Worm (Caenorhabditis elegans) whole organism, early embryonic: ENCODE results near the gene hpo-34.

Source experiments
- B0310.2 ChIP-seq: sonication (generic microtip); optimal IDR thresholded peaks from 2 replicates; lab custom pipeline; 2016; ENCODE audit warnings: mild to moderate bottlenecking, missing genetic modification characterization, missing compliant biosample characterization
- F13C5.2 ChIP-seq: sonication (generic microtip); optimal IDR thresholded peaks from 2 replicates; lab custom pipeline; 2017; ENCODE audit warnings: mild to moderate bottlenecking, missing genetic modification characterization, inconsistent platforms, missing compliant biosample characterization
- ama-1 ChIP-seq: fragments of 150-350 bp; optimal IDR thresholded peaks from 2 replicates; lab custom pipeline; 2014
- ceh-13 ChIP-seq: fragments of 200-800 bp; sonication (Bioruptor generic); optimal IDR thresholded peaks from 2 replicates; lab custom pipeline; 2018; ENCODE audit warnings: mild to moderate bottlenecking, missing genetic modification characterization, missing compliant biosample characterization
- ceh-36 ChIP-seq: sonication (generic microtip); optimal IDR thresholded peaks from 2 replicates; lab custom pipeline; 2016; ENCODE audit warnings: missing genetic modification characterization, inconsistent platforms, missing compliant biosample characterization
- flt-1 ChIP-seq: fragments of 200-800 bp; sonication (Bioruptor generic); IDR thresholded peaks from 2 replicates; pipeline ENCODE4 v1.3.6; 2022; ENCODE audit warnings: missing genetic modification characterization, missing compliant biosample characterization
- hmbx-1 ChIP-seq: sonication (generic microtip); optimal IDR thresholded peaks from 2 replicates; lab custom pipeline; 2016; ENCODE audit warnings: mild to moderate bottlenecking, missing genetic modification characterization, missing compliant biosample characterization
- hmg-4 ChIP-seq: fragments of 200-800 bp; sonication (Bioruptor generic); optimal IDR thresholded peaks from 2 replicates; lab custom pipeline; 2018; ENCODE audit warnings: mild to moderate bottlenecking, missing genetic modification characterization, missing compliant biosample characterization
- pes-1 ChIP-seq: fragments of 200-800 bp; sonication (Bioruptor generic); IDR thresholded peaks from 2 replicates; pipeline ENCODE4 v1.3.6; 2022; ENCODE audit warnings: missing genetic modification reagents, missing genetic modification characterization, missing compliant biosample characterization
- scrt-1 ChIP-seq: fragments of 200-800 bp; sonication (Bioruptor generic); IDR thresholded peaks from 2 replicates; pipeline ENCODE4 v1.3.6; 2022; ENCODE audit warnings: missing genetic modification characterization, missing compliant biosample characterization
- sea-1 ChIP-seq: fragments of 200-800 bp; sonication (Bioruptor generic); conservative IDR thresholded peaks from 2 replicates; pipeline ENCODE4 v1.3.6; 2022; ENCODE audit warnings: missing genetic modification characterization, missing compliant biosample characterization
- tbx-11 ChIP-seq: fragments of 200-800 bp; sonication (Bioruptor generic); IDR thresholded peaks from 2 replicates; pipeline ENCODE4 v1.3.6; 2022; ENCODE audit warnings: missing genetic modification characterization, missing compliant biosample characterization
- tra-4 ChIP-seq: sonication (generic microtip); optimal IDR thresholded peaks from 2 replicates; lab custom pipeline; 2017; ENCODE audit warnings: missing genetic modification characterization, missing compliant biosample characterization

DNA sequence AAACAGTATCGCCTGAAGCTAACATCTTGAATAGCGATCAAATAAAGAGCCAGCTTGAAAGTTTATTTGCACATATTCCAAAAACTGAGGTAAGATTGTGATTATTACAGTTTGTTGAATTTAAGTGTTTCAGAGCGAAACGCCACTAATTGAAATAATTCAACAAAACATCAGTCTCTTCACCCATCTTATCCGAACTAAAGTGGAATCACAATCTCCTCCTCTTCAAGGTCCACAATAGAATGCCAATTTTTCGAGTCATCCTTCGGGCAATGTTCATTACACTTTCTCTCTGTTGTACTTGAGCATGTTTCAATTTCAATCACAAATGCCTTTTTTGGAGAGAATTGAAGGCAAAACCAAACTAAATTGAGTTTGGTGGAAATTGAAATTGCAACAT lies 34.8 kb downstream of the hpo-34 start:
- TF ChIP-seq tbx-11 (GFP tag; lab: Robert Waterston, UW), result no peak
- no peak for TF ChIP-seq B0310.2 (tag; lab: Kevin White, UChicago)
- TF ChIP-seq tra-4 (tag; lab: Kevin White, UChicago), result no peak
- no peak for TF ChIP-seq ama-1 (lab: Kevin White, UChicago)
- TF ChIP-seq hmbx-1 (tag; lab: Kevin White, UChicago), result no peak
- no peak for TF ChIP-seq hmg-4 (GFP tag; lab: Kevin White, UChicago)
- TF ChIP-seq flt-1 (GFP tag; lab: Robert Waterston, UW), result no peak
- no peak for TF ChIP-seq sea-1 (GFP tag; lab: Robert Waterston, UW)
- TF ChIP-seq ceh-36, result no peak
- no peak for TF ChIP-seq pes-1
- no peak for TF ChIP-seq scrt-1 (GFP tag; lab: Robert Waterston, UW)
- TF ChIP-seq ceh-13 (GFP tag; lab: Kevin White, UChicago), result no peak
- TF ChIP-seq F13C5.2 (tag; lab: Kevin White, UChicago), result no peak
